Fruit fly (Drosophila melanogaster): Measurements from ENCODE around the gene CG17744.

DNA sequence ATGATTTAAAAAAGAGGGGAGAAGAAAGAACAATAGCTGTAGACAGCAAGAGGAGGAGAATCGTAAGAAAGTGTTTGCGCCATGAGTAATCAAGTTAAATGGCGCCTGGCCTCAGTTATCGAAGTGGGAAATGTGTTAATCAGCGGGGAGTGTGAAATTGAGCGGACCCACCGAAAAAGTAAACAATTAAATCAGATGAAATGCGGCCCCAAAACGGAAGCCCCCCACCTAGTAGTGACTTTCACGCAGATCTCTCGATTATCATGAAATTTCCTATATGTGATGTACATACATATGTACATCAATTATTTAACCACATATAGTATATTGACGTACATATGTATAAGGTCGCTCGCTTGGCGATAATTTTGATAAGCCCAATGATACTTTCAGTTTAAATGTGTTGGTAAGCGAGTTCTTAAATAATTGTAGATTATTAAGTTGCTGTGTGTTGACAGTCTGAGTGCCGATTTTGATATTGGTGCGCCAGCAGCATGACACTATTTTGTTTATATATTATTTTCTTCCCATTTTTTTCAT, 49.9 kb downstream of the CG17744 start:
- TF ChIP-seq kay (GFP tag; ENCODE audit: borderline replicate concordance) (peak; percentile 91), tj (GFP tag; optimal IDR thresholded peaks at IDR 0.05) (no peak), pad (GFP tag; optimal IDR thresholded peaks at IDR 0.05) (no peak), bab1 (GFP tag; optimal IDR thresholded peaks at IDR 0.05) (no peak), ovo (GFP tag; optimal IDR thresholded peaks at IDR 0.05) (no peak)

Measured in whole organism, adult.